5 fruit fly cellular contexts compared by ENCODE assay signal in genomic region chr3L:16956768-16957533, dm6.
TF ChIP-seq lines count a peak whose summit lies in the region.

No protein-coding gene starts in this region.

- TF ChIP-seq CTCF in whole organism, embryonic (GFP tag; optimal IDR thresholded peaks at IDR 0.05; lab: Kevin White, UChicago) = no peak

TF ChIP-seq in whole organism, adult, 20 proteins besides CTCF, POLR2A, EP300 and RAD21 (continues in another document):
- TF ChIP-seq Hr96 (GFP tag; optimal IDR thresholded peaks at IDR 0.05; lab: Kevin White, UChicago) (no peak), pad (GFP tag; optimal IDR thresholded peaks at IDR 0.05; lab: Kevin White, UChicago) (no peak), Mnt (GFP tag; optimal IDR thresholded peaks at IDR 0.05; lab: Kevin White, UChicago) (peak; percentile 53), CG1620 (GFP tag; optimal IDR thresholded peaks at IDR 0.05; lab: Kevin White, UChicago) (no peak), bab1 (GFP tag; optimal IDR thresholded peaks at IDR 0.05; lab: Kevin White, UChicago) (no peak), CG12768 (GFP tag; optimal IDR thresholded peaks at IDR 0.05; lab: Kevin White, UChicago) (peak; percentile 19), CG7101 (tag; optimal IDR thresholded peaks at IDR 0.05; lab: Kevin White, UChicago) (no peak), toe (GFP tag; optimal IDR thresholded peaks at IDR 0.05; lab: Kevin White, UChicago) (no peak), ovo (GFP tag; optimal IDR thresholded peaks at IDR 0.05; lab: Kevin White, UChicago) (no peak), CG5204 (GFP tag; optimal IDR thresholded peaks at IDR 0.05; lab: Kevin White, UChicago) (no peak), CG33017 (tag; optimal IDR thresholded peaks at IDR 0.05; lab: Kevin White, UChicago) (no peak), CG11617 (GFP tag; optimal IDR thresholded peaks at IDR 0.05; lab: Kevin White, UChicago) (peak; percentile 22), CG7045 (GFP tag; optimal IDR thresholded peaks at IDR 0.05; lab: Kevin White, UChicago) (no peak), tj (GFP tag; optimal IDR thresholded peaks at IDR 0.05; lab: Kevin White, UChicago) (no peak), cnc (optimal IDR thresholded peaks at IDR 0.05; lab: Kevin White, UChicago) (no peak), cic (GFP tag; optimal IDR thresholded peaks at IDR 0.05; lab: Kevin White, UChicago) (peak; percentile 65), kay (GFP tag; lab: Kevin White, UChicago; ENCODE audit: borderline replicate concordance) (peak; percentile 97), Crg-1 (GFP tag; optimal IDR thresholded peaks at IDR 0.05; lab: Kevin White, UChicago) (no peak), Clk (GFP tag; optimal IDR thresholded peaks at IDR 0.05; lab: Kevin White, UChicago) (no peak)

TF ChIP-seq in whole organism, embryonic, 481 proteins besides CTCF, POLR2A, EP300 and RAD21 (continues in another document):
- peak; percentile 57 for TF ChIP-seq CG34376 (GFP tag; optimal IDR thresholded peaks at IDR 0.05; lab: Kevin White, UChicago)
- TF ChIP-seq Mrtf (GFP tag; IDR thresholded peaks at IDR 0.05; lab: Robert Waterston, UW) = peak; percentile 55; the same call in 1 of the 3 replicates
- peak; percentile 17 for TF ChIP-seq Max (GFP tag; optimal IDR thresholded peaks at IDR 0.05; lab: Kevin White, UChicago)
- peak; percentile 26; the same call in 1 of the 2 replicates for TF ChIP-seq CG6272 (GFP tag; IDR thresholded peaks at IDR 0.05; lab: Robert Waterston, UW)
- TF ChIP-seq CG1024 (GFP tag; IDR thresholded peaks at IDR 0.05; lab: Robert Waterston, UW) = peak; percentile 44; the same call in 1 of the 2 replicates
- no peak for TF ChIP-seq Dfd (GFP tag; optimal IDR thresholded peaks at IDR 0.05; lab: Kevin White, UChicago)
- peak; percentile 51 for TF ChIP-seq Hmr (GFP tag; optimal IDR thresholded peaks at IDR 0.05; lab: Kevin White, UChicago)
- no peak for TF ChIP-seq HLHmδ (GFP tag; optimal IDR thresholded peaks at IDR 0.05; lab: Kevin White, UChicago)
- peak; percentile 31 for TF ChIP-seq Ravus (GFP tag; IDR thresholded peaks at IDR 0.05; lab: Robert Waterston, UW)
- 0 out of 3 replicates have a peak, but pooled peaks have one; percentile 37 for TF ChIP-seq CG2889 (GFP tag; IDR thresholded peaks at IDR 0.05; lab: Robert Waterston, UW)
- peak; percentile 62 for TF ChIP-seq zf30C (GFP tag; optimal IDR thresholded peaks at IDR 0.05; lab: Kevin White, UChicago)
- no peak for TF ChIP-seq unc-4 (GFP tag; IDR thresholded peaks at IDR 0.05; lab: Robert Waterston, UW; ENCODE audit: partially characterized antibody)
- no peak for TF ChIP-seq kni (GFP tag; optimal IDR thresholded peaks at IDR 0.05; lab: Kevin White, UChicago)
- TF ChIP-seq CG18011 (GFP tag; optimal IDR thresholded peaks at IDR 0.05; lab: Kevin White, UChicago) = peak; percentile 37
- TF ChIP-seq emc (GFP tag; optimal IDR thresholded peaks at IDR 0.05; lab: Kevin White, UChicago) = no peak
- peak in 1 of 2 experiments; percentile 16 for TF ChIP-seq Trl (optimal IDR thresholded peaks at IDR 0.05; lab: Kevin White, UChicago)
- TF ChIP-seq Trl (GFP tag; optimal IDR thresholded peaks at IDR 0.05; lab: Kevin White, UChicago) = no peak
- TF ChIP-seq sug (tag; optimal IDR thresholded peaks at IDR 0.05; lab: Kevin White, UChicago) = peak; percentile 59

TF ChIP-seq in whole organism, prepupa, 60 proteins besides CTCF, POLR2A, EP300 and RAD21 (continues in another document):
- TF ChIP-seq CG9139 (GFP tag; optimal IDR thresholded peaks at IDR 0.05; lab: Kevin White, UChicago) (no peak), CG6276 (GFP tag; optimal IDR thresholded peaks at IDR 0.05; lab: Kevin White, UChicago) (no peak), lz (GFP tag; optimal IDR thresholded peaks at IDR 0.05; lab: Kevin White, UChicago) (no peak), CG34406 (GFP tag; optimal IDR thresholded peaks at IDR 0.05; lab: Kevin White, UChicago) (peak; percentile 34), Hr4 (GFP tag; optimal IDR thresholded peaks at IDR 0.05; lab: Kevin White, UChicago) (peak; percentile 30), fkh (GFP tag; optimal IDR thresholded peaks at IDR 0.05; lab: Kevin White, UChicago) (peak; percentile 27), Gug (GFP tag; IDR thresholded peaks at IDR 0.05; lab: Robert Waterston, UW) (0 out of 2 replicates have a peak, but pooled peaks have one; percentile 11), CG3032 (tag; optimal IDR thresholded peaks at IDR 0.05; lab: Kevin White, UChicago) (no peak), pdm3 (GFP tag; optimal IDR thresholded peaks at IDR 0.05; lab: Kevin White, UChicago) (no peak), CG6792 (GFP tag; optimal IDR thresholded peaks at IDR 0.05; lab: Kevin White, UChicago) (no peak), CG11902 (GFP tag; optimal IDR thresholded peaks at IDR 0.05; lab: Kevin White, UChicago) (no peak), Eip75B (GFP tag; optimal IDR thresholded peaks at IDR 0.05; lab: Kevin White, UChicago) (no peak), dac (GFP tag; optimal IDR thresholded peaks at IDR 0.05; lab: Kevin White, UChicago) (no peak), CG15336 (GFP tag; IDR thresholded peaks at IDR 0.05; lab: Robert Waterston, UW) (peak; percentile 45), Sox15 (GFP tag; optimal IDR thresholded peaks at IDR 0.05; lab: Kevin White, UChicago) (peak; percentile 4), Sox14 (GFP tag; optimal IDR thresholded peaks at IDR 0.05; lab: Kevin White, UChicago) (no peak), CG11762 (GFP tag; optimal IDR thresholded peaks at IDR 0.05; lab: Kevin White, UChicago; ENCODE audit: insufficient read depth) (no peak), CG11294 (GFP tag; IDR thresholded peaks at IDR 0.05; lab: Robert Waterston, UW) (no peak), CG31627 (GFP tag; optimal IDR thresholded peaks at IDR 0.05; lab: Kevin White, UChicago) (peak; percentile 29)

TF ChIP-seq in whole organism, pupa, 21 proteins besides CTCF, POLR2A, EP300 and RAD21:
- no peak for TF ChIP-seq gl (tag; optimal IDR thresholded peaks at IDR 0.05; lab: Kevin White, UChicago)
- TF ChIP-seq CG8301 (tag; optimal IDR thresholded peaks at IDR 0.05; lab: Kevin White, UChicago) = no peak
- peak; percentile 9; the same call in 1 of the 2 replicates for TF ChIP-seq CG32121 (GFP tag; IDR thresholded peaks at IDR 0.05; lab: Robert Waterston, UW)
- TF ChIP-seq Pif1B (GFP tag; optimal IDR thresholded peaks at IDR 0.05; lab: Kevin White, UChicago) = no peak
- no peak for TF ChIP-seq EcR (GFP tag; optimal IDR thresholded peaks at IDR 0.05; lab: Kevin White, UChicago)
- 0 out of 3 replicates have a peak, but pooled peaks have one; percentile 7 for TF ChIP-seq CG4496 (GFP tag; IDR thresholded peaks at IDR 0.05; lab: Robert Waterston, UW)
- TF ChIP-seq CG10348 (GFP tag; IDR thresholded peaks at IDR 0.05; lab: Robert Waterston, UW) = no peak
- peak; percentile 31 for TF ChIP-seq Pif1A (GFP tag; optimal IDR thresholded peaks at IDR 0.05; lab: Kevin White, UChicago)
- TF ChIP-seq CG34367 (tag; optimal IDR thresholded peaks at IDR 0.05; lab: Kevin White, UChicago) = no peak
- no peak for TF ChIP-seq D1 (tag; optimal IDR thresholded peaks at IDR 0.05; lab: Kevin White, UChicago)
- TF ChIP-seq fd96Ca (GFP tag; IDR thresholded peaks at IDR 0.05; lab: Robert Waterston, UW) = no peak
- no peak for TF ChIP-seq CG15710 (tag; optimal IDR thresholded peaks at IDR 0.05; lab: Kevin White, UChicago)
- TF ChIP-seq CG17806 (tag; optimal IDR thresholded peaks at IDR 0.05; lab: Kevin White, UChicago) = peak; percentile 20

TF ChIP-seq in whole organism, wandering third instar larva, 38 proteins besides CTCF, POLR2A, EP300 and RAD21 (continues in another document):
- TF ChIP-seq fru (GFP tag; optimal IDR thresholded peaks at IDR 0.05; lab: Kevin White, UChicago) = peak; percentile 10
- peak; percentile 18 for TF ChIP-seq woc (GFP tag; optimal IDR thresholded peaks at IDR 0.05; lab: Kevin White, UChicago)
- TF ChIP-seq CG9705 (GFP tag; optimal IDR thresholded peaks at IDR 0.05; lab: Kevin White, UChicago) = no peak
- TF ChIP-seq dl (GFP tag; optimal IDR thresholded peaks at IDR 0.05; lab: Kevin White, UChicago; ENCODE audit: insufficient read depth in 1 of 2, partially characterized antibody in 2 of 2) = peak in 1 of 2 experiments; percentile 32
- TF ChIP-seq tai (GFP tag; optimal IDR thresholded peaks at IDR 0.05; lab: Kevin White, UChicago) = no peak
- no peak for TF ChIP-seq brk (GFP tag; optimal IDR thresholded peaks at IDR 0.05; lab: Kevin White, UChicago)
- TF ChIP-seq lola (GFP tag; optimal IDR thresholded peaks at IDR 0.05; lab: Kevin White, UChicago) = no peak
- peak; percentile 26 for TF ChIP-seq HLH106 (tag; optimal IDR thresholded peaks at IDR 0.05; lab: Kevin White, UChicago)
- no peak for TF ChIP-seq Mio (GFP tag; optimal IDR thresholded peaks at IDR 0.05; lab: Kevin White, UChicago)
- no peak for TF ChIP-seq Sp1 (GFP tag; optimal IDR thresholded peaks at IDR 0.05; lab: Kevin White, UChicago)
- no peak for TF ChIP-seq dmrt93B (GFP tag; optimal IDR thresholded peaks at IDR 0.05; lab: Kevin White, UChicago)
- TF ChIP-seq psq (GFP tag; optimal IDR thresholded peaks at IDR 0.05; lab: Kevin White, UChicago) = peak; percentile 3
- TF ChIP-seq Dfd (GFP tag; optimal IDR thresholded peaks at IDR 0.05; lab: Kevin White, UChicago) = no peak
- peak; percentile 21 for TF ChIP-seq Hr83 (GFP tag; optimal IDR thresholded peaks at IDR 0.05; lab: Kevin White, UChicago; ENCODE audit: poor library complexity, severe bottlenecking)
- peak; percentile 37 for TF ChIP-seq h (GFP tag; optimal IDR thresholded peaks at IDR 0.05; lab: Kevin White, UChicago)
- no peak for TF ChIP-seq Jra (GFP tag; optimal IDR thresholded peaks at IDR 0.05; lab: Kevin White, UChicago)
- no peak for TF ChIP-seq dsf (GFP tag; optimal IDR thresholded peaks at IDR 0.05; lab: Kevin White, UChicago; ENCODE audit: borderline replicate concordance)
- no peak for TF ChIP-seq N (GFP tag; optimal IDR thresholded peaks at IDR 0.05; lab: Kevin White, UChicago)
- TF ChIP-seq br (GFP tag; optimal IDR thresholded peaks at IDR 0.05; lab: Kevin White, UChicago) = no peak
- no peak for TF ChIP-seq Abd-B (GFP tag; optimal IDR thresholded peaks at IDR 0.05; lab: Kevin White, UChicago)
- no peak for TF ChIP-seq CG32264 (GFP tag; optimal IDR thresholded peaks at IDR 0.05; lab: Kevin White, UChicago)
- no peak for TF ChIP-seq CrebA (GFP tag; optimal IDR thresholded peaks at IDR 0.05; lab: Kevin White, UChicago; ENCODE audit: borderline replicate concordance)
- TF ChIP-seq pan (optimal IDR thresholded peaks at IDR 0.05; lab: Kevin White, UChicago) = no peak
- TF ChIP-seq Hnf4 (GFP tag; optimal IDR thresholded peaks at IDR 0.05; lab: Kevin White, UChicago) = no peak
- TF ChIP-seq foxo (GFP tag; optimal IDR thresholded peaks at IDR 0.05; lab: Kevin White, UChicago) = peak in 1 of 2 experiments; percentile 43
- TF ChIP-seq sage (GFP tag; optimal IDR thresholded peaks at IDR 0.05; lab: Kevin White, UChicago) = no peak
- no peak for TF ChIP-seq Dif (GFP tag; optimal IDR thresholded peaks at IDR 0.05; lab: Kevin White, UChicago; ENCODE audit: partially characterized antibody)
- TF ChIP-seq jim (GFP tag; optimal IDR thresholded peaks at IDR 0.05; lab: Kevin White, UChicago) = no peak
- no peak for TF ChIP-seq usp (GFP tag; optimal IDR thresholded peaks at IDR 0.05; lab: Kevin White, UChicago)
- TF ChIP-seq Hr78 (GFP tag; optimal IDR thresholded peaks at IDR 0.05; lab: Kevin White, UChicago) = no peak
